Worm (Caenorhabditis elegans): ENCODE measurements around the gene F02H6.7.

DNA sequence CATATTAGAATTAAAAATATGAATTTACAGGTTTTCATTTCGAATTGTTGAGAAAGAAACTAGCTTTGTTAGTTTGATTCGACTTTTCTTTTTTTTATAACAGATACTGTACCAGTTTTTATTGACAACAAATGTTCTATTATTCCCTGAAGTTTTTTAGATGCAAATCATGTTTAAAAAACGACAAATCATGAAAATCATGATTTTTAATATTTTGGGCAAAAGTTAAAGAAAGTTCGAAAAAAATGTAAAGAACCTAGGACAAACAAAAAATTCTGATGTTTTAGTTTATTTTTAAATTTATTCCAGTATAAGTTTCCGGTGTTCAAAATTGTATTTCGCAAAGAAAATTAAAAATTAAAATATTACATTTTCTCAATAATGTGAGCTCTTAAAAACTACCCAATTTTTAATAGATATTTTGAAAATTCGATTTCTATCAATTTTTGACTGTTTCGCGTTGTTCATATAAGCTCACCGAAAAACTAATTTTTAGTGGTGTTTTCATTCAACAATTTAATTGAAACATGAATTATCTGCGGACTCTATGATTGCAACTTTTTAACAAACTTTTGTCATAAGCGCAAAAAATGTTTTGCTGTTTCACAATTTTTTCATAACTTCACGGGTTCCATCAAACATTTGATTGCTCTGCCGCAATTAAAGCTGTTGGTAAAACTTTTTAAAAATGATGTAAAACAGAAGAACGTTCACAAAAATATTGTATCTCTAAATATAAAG, 13.6 kb upstream of the F02H6.7 start, which contains the start of gene Y64G10A.10:
- TF ChIP-seq lsy-2 (tag; optimal IDR thresholded peaks at IDR 0.05) = no peak
- no peak for TF ChIP-seq lin-39 (tag; optimal IDR thresholded peaks at IDR 0.05)
- no peak for TF ChIP-seq mep-1 (tag; optimal IDR thresholded peaks at IDR 0.05)
- TF ChIP-seq ceh-90 (tag; optimal IDR thresholded peaks at IDR 0.05) = no peak
- no peak for TF ChIP-seq nhr-237 (tag; optimal IDR thresholded peaks at IDR 0.05)
- TF ChIP-seq hlh-17 (GFP tag; optimal IDR thresholded peaks at IDR 0.05; ENCODE audit: borderline replicate concordance) = no peak
- no peak for TF ChIP-seq tbx-2 (tag; optimal IDR thresholded peaks at IDR 0.05)
